Fruit fly (Drosophila melanogaster) whole organism, prepupa: Measurements from ENCODE around the gene CG12535.

Experiments used
- CG15336 ChIP-seq: fragments of 200-800 bp; sonication (Bioruptor generic); IDR thresholded peaks from 2 replicates; pipeline ENCODE4 v1.3.6; 2022; ENCODE audit warnings: missing biosample characterization, missing genetic modification characterization
- Eip75B ChIP-seq: fragments of 200-800 bp; sonication (Bioruptor generic); optimal IDR thresholded peaks from 3 replicates; lab custom pipeline; 2016; ENCODE audit warnings: missing biosample characterization, missing genetic modification characterization
- Eip78C ChIP-seq: fragments of 200-800 bp; sonication (Bioruptor generic); peaks from one replicate; lab custom pipeline; 2016; ENCODE audit warnings: missing biosample characterization, missing genetic modification characterization
- Eip93F ChIP-seq: fragments of 200-800 bp; sonication (Bioruptor generic); optimal IDR thresholded peaks from 2 replicates; lab custom pipeline; 2016; ENCODE audit warnings: missing biosample characterization, mild to moderate bottlenecking, missing genetic modification characterization
- esn ChIP-seq: fragments of 200-800 bp; sonication (Bioruptor generic); optimal IDR thresholded peaks from 2 replicates; lab custom pipeline; 2016; ENCODE audit warnings: missing biosample characterization, mild to moderate bottlenecking, missing genetic modification characterization, moderate library complexity
- fd59A ChIP-seq: fragments of 200-800 bp; sonication (Bioruptor generic); optimal IDR thresholded peaks from 2 replicates; lab custom pipeline; 2017; ENCODE audit warnings: missing biosample characterization, mild to moderate bottlenecking, missing genetic modification characterization, missing genetic modification reagents
- svp ChIP-seq: fragments of 200-800 bp; sonication (Bioruptor generic); peaks from one replicate; lab custom pipeline; 2016; ENCODE audit warnings: missing biosample characterization, missing genetic modification characterization

CG12535 gene

dm6 chrX:3343680-3344079 is 105.1 kb downstream of the CG12535 start:
- peak; percentile 68 for TF ChIP-seq svp
- no peak for TF ChIP-seq fd59A (GFP tag; lab: Kevin White, UChicago)
- TF ChIP-seq esn (GFP tag; lab: Kevin White, UChicago), result peak; percentile 5
- TF ChIP-seq CG15336 (GFP tag; lab: Robert Waterston, UW), result no peak
- TF ChIP-seq Eip78C (GFP tag; lab: Kevin White, UChicago), result peak; percentile 10
- TF ChIP-seq Eip75B (GFP tag; lab: Kevin White, UChicago), result no peak
- TF ChIP-seq Eip93F (GFP tag; lab: Kevin White, UChicago), result no peak
